Fruit fly (Drosophila melanogaster) whole organism, embryonic: ENCODE results near the gene wrd.

Experiments used
- BEAF-32 ChIP-seq: fragments of 200-800 bp; sonication (Bioruptor generic); optimal IDR thresholded peaks from 3 replicates; lab custom pipeline; 2017; ENCODE audit warnings: missing biosample characterization, missing genetic modification characterization, mild to moderate bottlenecking, moderate library complexity, missing genetic modification reagents
- Bgb ChIP-seq: fragments of 200-800 bp; sonication (Bioruptor generic); IDR thresholded peaks from 2 replicates; pipeline ENCODE4 v1.3.6; 2022; ENCODE audit warnings: missing biosample characterization, missing genetic modification characterization; ENCODE audit not compliant: partially characterized antibody
- CG10147 ChIP-seq: fragments of 200-800 bp; sonication (Bioruptor generic); optimal IDR thresholded peaks from 2 replicates; lab custom pipeline; 2019; ENCODE audit warnings: missing biosample characterization, mild to moderate bottlenecking, missing genetic modification characterization, moderate library complexity
- CG10267 ChIP-seq: fragments of 200-800 bp; sonication (Bioruptor generic); optimal IDR thresholded peaks from 2 replicates; lab custom pipeline; 2018; ENCODE audit warnings: missing biosample characterization, mild to moderate bottlenecking, missing genetic modification characterization, moderate library complexity
- CG11504 ChIP-seq: fragments of 200-800 bp; sonication (Bioruptor generic); optimal IDR thresholded peaks from 3 replicates; lab custom pipeline; 2019; ENCODE audit warnings: missing biosample characterization, mild to moderate bottlenecking, missing genetic modification characterization, moderate library complexity
- CG12071 ChIP-seq: fragments of 200-800 bp; sonication (Bioruptor generic); optimal IDR thresholded peaks from 3 replicates; lab custom pipeline; 2018; ENCODE audit warnings: missing biosample characterization, mild to moderate bottlenecking, missing genetic modification characterization
- CG12299 ChIP-seq: fragments of 200-800 bp; sonication (Bioruptor generic); optimal IDR thresholded peaks from 2 replicates; lab custom pipeline; 2018; ENCODE audit warnings: missing biosample characterization, mild to moderate bottlenecking, missing genetic modification characterization
- CG12744 ChIP-seq: fragments of 200-800 bp; sonication (Bioruptor generic); optimal IDR thresholded peaks from 2 replicates; lab custom pipeline; 2016; ENCODE audit warnings: missing biosample characterization, missing genetic modification characterization
- CG13123 ChIP-seq: fragments of 200-800 bp; sonication (Bioruptor generic); optimal IDR thresholded peaks from 2 replicates; lab custom pipeline; 2016; ENCODE audit warnings: missing biosample characterization, missing genetic modification characterization
- CG13296 ChIP-seq: fragments of 200-800 bp; sonication (Bioruptor generic); optimal IDR thresholded peaks from 3 replicates; lab custom pipeline; 2018; ENCODE audit warnings: missing biosample characterization, mild to moderate bottlenecking, missing genetic modification characterization
- CG13624 ChIP-seq: fragments of 200-800 bp; sonication (Bioruptor generic); optimal IDR thresholded peaks from 2 replicates; lab custom pipeline; 2016; ENCODE audit warnings: missing biosample characterization, missing genetic modification characterization
- CG17612 ChIP-seq: fragments of 200-800 bp; sonication (Bioruptor generic); IDR thresholded peaks from 2 replicates; pipeline ENCODE4 v1.3.6; 2022; ENCODE audit warnings: missing biosample characterization, missing genetic modification characterization
- CG18262 ChIP-seq: fragments of 200-800 bp; optimal IDR thresholded peaks from 3 replicates; lab custom pipeline; 2019; ENCODE audit warnings: missing biosample characterization, mild to moderate bottlenecking, missing genetic modification characterization, moderate library complexity
- CG2116 ChIP-seq: fragments of 200-800 bp; sonication (Bioruptor generic); optimal IDR thresholded peaks from 3 replicates; lab custom pipeline; 2018; ENCODE audit warnings: missing biosample characterization, mild to moderate bottlenecking, missing genetic modification characterization
- CG2202 ChIP-seq: fragments of 200-800 bp; sonication (Bioruptor generic); optimal IDR thresholded peaks from 2 replicates; lab custom pipeline; 2018; ENCODE audit warnings: missing biosample characterization, mild to moderate bottlenecking, missing genetic modification characterization
- CG34224 ChIP-seq: fragments of 200-800 bp; sonication (Bioruptor generic); IDR thresholded peaks from 3 replicates; pipeline ENCODE4 v1.3.6; 2022; ENCODE audit warnings: missing biosample characterization, missing genetic modification characterization; ENCODE audit not compliant: partially characterized antibody
- CG34422 ChIP-seq: fragments of 200-800 bp; sonication (Bioruptor generic); IDR thresholded peaks from 3 replicates; pipeline ENCODE4 v1.3.6; 2022; ENCODE audit warnings: missing biosample characterization, missing genetic modification characterization
- CG5953 ChIP-seq: fragments of 200-800 bp; sonication (Bioruptor generic); IDR thresholded peaks from 2 replicates; pipeline ENCODE4 v1.3.6; 2022; ENCODE audit warnings: missing biosample characterization, missing genetic modification characterization
- CG6683 ChIP-seq: fragments of 200-800 bp; sonication (Bioruptor generic); optimal IDR thresholded peaks from 2 replicates; lab custom pipeline; 2017; ENCODE audit warnings: missing biosample characterization, mild to moderate bottlenecking, missing genetic modification characterization, missing genetic modification reagents
- CG9876 ChIP-seq: fragments of 200-800 bp; sonication (Bioruptor generic); optimal IDR thresholded peaks from 2 replicates; lab custom pipeline; 2016; ENCODE audit warnings: missing biosample characterization, missing genetic modification characterization
- D ChIP-seq, 2 experiments: fragments of 200-800 bp in 1 of 2; fragments of >200 bp in 1 of 2; sonication (Bioruptor generic) in 1 of 2; optimal IDR thresholded peaks; 2 replicates in 1 of 2; 3 replicates in 1 of 2; lab custom pipeline; 2017; ENCODE audit warnings: mild to moderate bottlenecking in 1 of 2, missing biosample characterization in 1 of 2, missing genetic modification characterization in 1 of 2, missing genetic modification reagents in 1 of 2
- Dll ChIP-seq: fragments of 200-800 bp; sonication (Bioruptor generic); IDR thresholded peaks from 4 replicates; pipeline ENCODE4 v1.3.6; 2022; ENCODE audit warnings: missing biosample characterization, missing genetic modification characterization; ENCODE audit not compliant: partially characterized antibody
- ERR ChIP-seq: fragments of 200-800 bp; sonication (Bioruptor generic); optimal IDR thresholded peaks from 2 replicates; lab custom pipeline; 2016; ENCODE audit warnings: missing biosample characterization, missing genetic modification characterization
- Ets65A ChIP-seq: fragments of 200-800 bp; sonication (Bioruptor generic); peaks from one replicate; lab custom pipeline; 2016; ENCODE audit warnings: missing biosample characterization, missing genetic modification characterization
- MBD-R2 ChIP-seq: fragments of 200-800 bp; sonication (Bioruptor generic); IDR thresholded peaks from 2 replicates; pipeline ENCODE4 v1.3.6; 2022; ENCODE audit warnings: missing biosample characterization, missing genetic modification characterization
- Mad ChIP-seq: fragments of 200-800 bp; sonication (Bioruptor generic); optimal IDR thresholded peaks from 2 replicates; lab custom pipeline; 2016; ENCODE audit warnings: missing biosample characterization, missing genetic modification characterization
- Side ChIP-seq: fragments of 200-800 bp; sonication (Bioruptor generic); optimal IDR thresholded peaks from 2 replicates; lab custom pipeline; 2016; ENCODE audit warnings: missing biosample characterization, missing genetic modification characterization
- Xbp1 ChIP-seq: fragments of 200-800 bp; sonication (Bioruptor generic); optimal IDR thresholded peaks from 3 replicates; lab custom pipeline; 2016; ENCODE audit warnings: missing biosample characterization, mild to moderate bottlenecking, missing genetic modification characterization
- bbx ChIP-seq: fragments of 200-800 bp; sonication (Bioruptor generic); IDR thresholded peaks from 2 replicates; pipeline ENCODE4 v1.3.6; 2022; ENCODE audit warnings: missing biosample characterization, missing genetic modification characterization; ENCODE audit not compliant: partially characterized antibody
- ci ChIP-seq: fragments of 200-800 bp; sonication (Bioruptor generic); IDR thresholded peaks from 3 replicates; pipeline ENCODE4 v1.3.6; 2022; ENCODE audit warnings: missing biosample characterization, missing genetic modification characterization
- da ChIP-seq: fragments of 200-800 bp; sonication (Bioruptor generic); optimal IDR thresholded peaks from 2 replicates; lab custom pipeline; 2016; ENCODE audit warnings: missing biosample characterization, missing genetic modification characterization
- dimm ChIP-seq: fragments of 200-800 bp; sonication (Bioruptor generic); IDR thresholded peaks from 2 replicates; pipeline ENCODE4 v1.3.6; 2022; ENCODE audit warnings: missing biosample characterization, missing genetic modification characterization
- dm ChIP-seq: fragments of 200-800 bp; sonication (Bioruptor generic); optimal IDR thresholded peaks from 3 replicates; lab custom pipeline; 2016; ENCODE audit warnings: missing biosample characterization, missing genetic modification characterization
- gsb ChIP-seq: fragments of 200-800 bp; sonication (Bioruptor generic); IDR thresholded peaks from 2 replicates; pipeline ENCODE4 v1.3.6; 2022; ENCODE audit warnings: missing biosample characterization, missing genetic modification characterization
- ham ChIP-seq: fragments of 200-800 bp; sonication (Bioruptor generic); IDR thresholded peaks from 2 replicates; pipeline ENCODE4 v1.3.6; 2022; ENCODE audit warnings: missing biosample characterization, missing genetic modification characterization
- knrl ChIP-seq: fragments of 200-800 bp; sonication (Bioruptor generic); IDR thresholded peaks from 3 replicates; pipeline ENCODE4 v1.3.6; 2022; ENCODE audit warnings: missing biosample characterization, missing genetic modification characterization; ENCODE audit not compliant: partially characterized antibody
- lbe ChIP-seq: fragments of 200-800 bp; sonication (Bioruptor generic); optimal IDR thresholded peaks from 2 replicates; lab custom pipeline; 2016; ENCODE audit warnings: missing biosample characterization, mild to moderate bottlenecking, missing genetic modification characterization
- mirr ChIP-seq: fragments of 200-800 bp; sonication (Bioruptor generic); optimal IDR thresholded peaks from 3 replicates; lab custom pipeline; 2018; ENCODE audit warnings: missing biosample characterization, mild to moderate bottlenecking, missing genetic modification characterization
- pan ChIP-seq, 4 experiments: fragments of >200 bp in 3 of 4; fragments of 200-800 bp in 1 of 4; sonication (Bioruptor generic) in 1 of 4; optimal IDR thresholded peaks in 3 of 4; IDR thresholded peaks in 1 of 4; 2 replicates each; pipeline versions ENCODE4 v1.3.6 to Lab custom; 2017 to 2022; ENCODE audit warnings: missing biosample characterization in 2 of 4, missing genetic modification characterization in 2 of 4, mixed read lengths in 1 of 4
- prd ChIP-seq, 3 experiments: fragments of >200 bp in 2 of 3; fragments of 200-800 bp in 1 of 3; sonication (Bioruptor generic) in 1 of 3; optimal IDR thresholded peaks in 2 of 3; IDR thresholded peaks in 1 of 3; 2 replicates in 2 of 3; 3 replicates in 1 of 3; pipeline versions ENCODE4 v1.3.6 to Lab custom; 2017 to 2022; ENCODE audit warnings: missing biosample characterization in 1 of 3, missing genetic modification characterization in 1 of 3
- shn ChIP-seq: fragments of 200-800 bp; sonication (Bioruptor generic); optimal IDR thresholded peaks from 3 replicates; lab custom pipeline; 2016; ENCODE audit warnings: missing biosample characterization, missing genetic modification characterization
- sim ChIP-seq: fragments of 200-800 bp; sonication (Bioruptor generic); IDR thresholded peaks from 2 replicates; pipeline ENCODE4 v1.3.6; 2022; ENCODE audit warnings: missing biosample characterization, missing genetic modification characterization
- toy ChIP-seq: fragments of 200-800 bp; sonication (Bioruptor generic); IDR thresholded peaks from 2 replicates; pipeline ENCODE4 v1.3.6; 2022; ENCODE audit warnings: missing biosample characterization, missing genetic modification characterization
- trh ChIP-seq: fragments of 200-800 bp; sonication (Bioruptor generic); optimal IDR thresholded peaks from 2 replicates; lab custom pipeline; 2016; ENCODE audit warnings: missing biosample characterization, missing genetic modification characterization
- unc-4 ChIP-seq: fragments of 200-800 bp; sonication (Bioruptor generic); IDR thresholded peaks from 2 replicates; pipeline ENCODE4 v1.3.6; 2022; ENCODE audit warnings: missing biosample characterization, missing genetic modification characterization; ENCODE audit not compliant: partially characterized antibody
- usp ChIP-seq: fragments of >200 bp; optimal IDR thresholded peaks from 2 replicates; lab custom pipeline; 2017; ENCODE audit warnings: missing biosample characterization, missing genetic modification characterization
- wor ChIP-seq: fragments of 200-800 bp; sonication (Bioruptor generic); IDR thresholded peaks from 2 replicates; pipeline ENCODE4 v1.3.6; 2022; ENCODE audit warnings: missing biosample characterization, missing genetic modification characterization

The wrd gene

DNA sequence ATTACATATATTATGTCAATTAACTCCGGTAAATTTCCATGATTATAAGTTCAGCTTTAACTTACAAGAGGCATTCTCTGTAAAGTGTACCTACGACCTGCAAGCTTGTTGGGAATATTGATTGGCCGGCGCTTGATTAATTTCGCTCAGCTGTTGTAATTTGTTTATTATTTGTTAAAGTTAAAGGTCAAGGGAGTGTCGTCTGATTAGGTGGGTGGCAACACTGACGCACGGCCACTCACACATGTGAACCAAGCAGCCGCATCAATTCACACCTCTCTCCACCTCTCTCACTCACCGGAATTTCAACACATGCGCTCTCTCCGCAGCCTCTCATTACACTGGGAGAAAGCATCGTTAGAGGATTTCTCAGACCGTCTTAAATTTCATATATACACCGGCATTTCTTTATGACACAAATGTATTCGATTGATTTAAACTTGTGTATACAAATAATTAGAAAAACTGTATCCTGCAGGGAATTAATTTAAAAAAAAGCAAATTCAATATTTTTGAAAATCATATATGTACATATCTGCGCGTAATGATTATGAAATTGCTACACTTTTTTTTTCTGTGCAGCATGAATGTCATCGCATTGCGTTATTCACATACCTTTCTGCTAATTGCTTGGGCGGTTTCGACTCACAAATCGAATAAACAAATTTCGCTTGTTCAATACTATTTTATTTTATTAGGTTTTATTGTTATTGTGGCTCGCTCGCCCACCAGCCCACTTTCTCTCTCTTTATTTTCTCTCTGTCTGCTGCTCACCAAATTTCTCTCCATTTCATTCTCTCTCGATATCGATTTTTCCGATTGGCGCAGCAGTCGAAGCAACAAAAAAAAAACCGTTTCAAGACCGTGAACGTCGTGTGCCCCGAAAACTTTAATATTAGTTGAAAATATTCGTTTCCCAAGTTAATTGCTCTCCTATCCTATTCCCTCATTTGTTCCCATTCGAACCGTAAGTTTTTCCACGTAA is 4.7 kb downstream of the wrd start (continued):
- TF ChIP-seq CG11504 (tag; lab: Kevin White, UChicago) = peak; percentile 96
- no peak; the same call in 2 of the 4 replicates for TF ChIP-seq Dll (GFP tag; lab: Robert Waterston, UW)
- peak; percentile 90 for TF ChIP-seq CG6683 (GFP tag; lab: Kevin White, UChicago)
- peak; percentile 94 for TF ChIP-seq Xbp1 (GFP tag; lab: Kevin White, UChicago)
- no peak for TF ChIP-seq ham (GFP tag; lab: Robert Waterston, UW)
- no peak for TF ChIP-seq knrl
- no peak for TF ChIP-seq usp
- no peak for TF ChIP-seq sim (GFP tag; lab: Robert Waterston, UW)
- TF ChIP-seq ci (GFP tag; lab: Robert Waterston, UW) = peak; percentile 93
- peak; percentile 73 for TF ChIP-seq gsb (GFP tag; lab: Robert Waterston, UW)
- peak; percentile 70 for TF ChIP-seq da (GFP tag; lab: Kevin White, UChicago)
- peak; percentile 81 for TF ChIP-seq CG13123 (GFP tag; lab: Kevin White, UChicago)
- peak; percentile 98 for TF ChIP-seq Ets65A (GFP tag; lab: Kevin White, UChicago)
- peak; percentile 89 for TF ChIP-seq CG10267 (tag; lab: Kevin White, UChicago)
- peak; percentile 90 for TF ChIP-seq CG12744 (GFP tag; lab: Kevin White, UChicago)
- peak; percentile 89 for TF ChIP-seq Mad (GFP tag; lab: Kevin White, UChicago)
- TF ChIP-seq ERR = peak; percentile 83
- TF ChIP-seq shn = peak; percentile 90
- peak; percentile 84 for TF ChIP-seq CG12071
- peak; percentile 92 for TF ChIP-seq wor (GFP tag; lab: Robert Waterston, UW)
- TF ChIP-seq dimm = peak; percentile 54
- TF ChIP-seq toy = 0 out of 2 replicates have a peak, but pooled peaks have one; percentile 32
- TF ChIP-seq D (optimal IDR thresholded peaks at IDR 0.05; lab: Kevin White, UChicago) = no peak
- peak; percentile 94 for TF ChIP-seq D (GFP tag; optimal IDR thresholded peaks at IDR 0.05; lab: Kevin White, UChicago)
- peak; percentile 80 for TF ChIP-seq CG34422 (GFP tag; lab: Robert Waterston, UW)
- TF ChIP-seq CG17612 (GFP tag; lab: Robert Waterston, UW) = peak; percentile 71
- TF ChIP-seq lbe (GFP tag; lab: Kevin White, UChicago) = no peak
- peak; percentile 69 for TF ChIP-seq dm (GFP tag; lab: Kevin White, UChicago)
- no peak for TF ChIP-seq mirr (GFP tag; lab: Kevin White, UChicago)
- peak; percentile 92 for TF ChIP-seq CG13296 (GFP tag; lab: Kevin White, UChicago)
- peak; percentile 87 for TF ChIP-seq CG5953
- peak; percentile 84 for TF ChIP-seq CG2202 (tag; lab: Kevin White, UChicago)
- peak; percentile 91 for TF ChIP-seq Side (GFP tag; lab: Kevin White, UChicago)
- peak; percentile 86 for TF ChIP-seq CG9876
- TF ChIP-seq trh (GFP tag; lab: Kevin White, UChicago) = peak; percentile 71
- no peak for TF ChIP-seq CG34224 (GFP tag; lab: Robert Waterston, UW)
- TF ChIP-seq CG18262 (tag; lab: Kevin White, UChicago) = peak; percentile 96

DNA sequence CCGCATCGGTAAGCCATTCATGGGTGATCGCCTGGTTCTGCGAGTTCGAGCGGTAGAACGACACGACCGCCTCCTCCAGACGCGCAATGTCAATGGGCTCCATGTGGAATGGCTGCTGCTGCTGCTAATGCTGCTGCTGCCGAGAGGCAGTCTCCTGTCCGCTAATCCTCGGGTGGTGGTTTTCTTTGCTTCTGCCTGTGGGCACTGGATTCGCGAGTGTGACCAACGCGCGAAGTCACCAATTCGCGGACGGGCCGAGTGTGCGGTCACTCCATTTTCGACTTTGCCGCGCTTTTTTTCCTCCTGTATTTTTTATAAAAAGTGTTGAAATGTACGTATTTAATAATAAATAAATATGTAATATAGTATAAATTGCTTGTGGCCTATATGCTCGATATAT is 15.7 kb downstream of the wrd start, which contains the start of gene cdm:
Gene cdm (minus strand): TSS at position 236 of the 400 bp plus-strand sequence.
- no peak for TF ChIP-seq CG13624
- no peak for TF ChIP-seq pan (optimal IDR thresholded peaks at IDR 0.05; lab: Kevin White, UChicago)
- TF ChIP-seq pan (GFP tag; optimal IDR thresholded peaks at IDR 0.05 in 1 of 2, IDR thresholded peaks at IDR 0.05 in 1 of 2) = no peak
- no peak for TF ChIP-seq prd (optimal IDR thresholded peaks at IDR 0.05; lab: Kevin White, UChicago)
- TF ChIP-seq prd (GFP tag; IDR thresholded peaks at IDR 0.05; lab: Robert Waterston, UW) = no peak
- TF ChIP-seq CG12299 = no peak
- no peak for TF ChIP-seq CG10147 (GFP tag; lab: Kevin White, UChicago)
- peak; percentile 21; the same call in 1 of the 2 replicates for TF ChIP-seq unc-4 (GFP tag; lab: Robert Waterston, UW)
- TF ChIP-seq Bgb (GFP tag; lab: Robert Waterston, UW) = peak; percentile 42; the same call in 1 of the 2 replicates
- peak; percentile 16; the same call in 1 of the 2 replicates for TF ChIP-seq bbx (GFP tag; lab: Robert Waterston, UW)
- peak; percentile 87 for TF ChIP-seq MBD-R2
- TF ChIP-seq CG10267 (tag; lab: Kevin White, UChicago) = peak; percentile 69
- TF ChIP-seq BEAF-32 = peak; percentile 10
- TF ChIP-seq CG2116 (GFP tag; lab: Kevin White, UChicago) = peak; percentile 27
- TF ChIP-seq sim (GFP tag; lab: Robert Waterston, UW) = no peak
